Fruit fly (Drosophila melanogaster): ENCODE data around the gene mthl14.

Gene mthl14

DNA sequence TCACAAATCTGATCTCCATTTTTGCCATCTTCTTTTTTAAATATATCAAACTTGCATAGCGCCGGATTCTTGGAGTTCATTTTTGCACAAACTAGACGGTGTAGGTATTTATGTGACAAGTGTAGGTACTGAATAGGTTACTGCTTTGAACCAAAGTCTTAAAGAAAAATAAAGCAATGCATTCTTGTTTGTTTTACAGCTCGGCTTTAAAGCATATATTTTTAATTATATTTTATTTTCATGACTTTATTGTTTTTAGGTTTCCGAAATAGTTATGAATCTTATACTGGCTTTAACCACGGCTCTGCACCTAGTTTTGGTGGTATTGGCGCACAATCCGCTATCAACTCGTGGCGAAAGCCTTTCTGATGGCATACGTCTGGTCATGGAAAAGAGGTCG, 26.0 kb downstream of the mthl14 start, which contains the start of gene CG32845:
Gene CG32845, minus strand, starts transcription at position 101 of the 400 bp plus-strand sequence.
- no peak for TF ChIP-seq CG6808 (GFP tag; optimal IDR thresholded peaks at IDR 0.05)
- TF ChIP-seq cyc (GFP tag; optimal IDR thresholded peaks at IDR 0.05), result no peak
- TF ChIP-seq CG31627 (GFP tag; optimal IDR thresholded peaks at IDR 0.05), result no peak
- TF ChIP-seq CG10631 (GFP tag; optimal IDR thresholded peaks at IDR 0.05), result no peak
- no peak for TF ChIP-seq CG11902 (GFP tag; optimal IDR thresholded peaks at IDR 0.05)
- no peak for TF ChIP-seq vri (GFP tag; optimal IDR thresholded peaks at IDR 0.05)
- TF ChIP-seq CG11762 (GFP tag; optimal IDR thresholded peaks at IDR 0.05; ENCODE audit: insufficient read depth), result no peak
- TF ChIP-seq acj6 (GFP tag; optimal IDR thresholded peaks at IDR 0.05), result no peak
- TF ChIP-seq spab (GFP tag; optimal IDR thresholded peaks at IDR 0.05), result no peak
- no peak for TF ChIP-seq OdsH (GFP tag; optimal IDR thresholded peaks at IDR 0.05)
- TF ChIP-seq Ets21C (GFP tag; optimal IDR thresholded peaks at IDR 0.05), result no peak
- no peak for TF ChIP-seq topi (GFP tag; optimal IDR thresholded peaks at IDR 0.05)

DNA sequence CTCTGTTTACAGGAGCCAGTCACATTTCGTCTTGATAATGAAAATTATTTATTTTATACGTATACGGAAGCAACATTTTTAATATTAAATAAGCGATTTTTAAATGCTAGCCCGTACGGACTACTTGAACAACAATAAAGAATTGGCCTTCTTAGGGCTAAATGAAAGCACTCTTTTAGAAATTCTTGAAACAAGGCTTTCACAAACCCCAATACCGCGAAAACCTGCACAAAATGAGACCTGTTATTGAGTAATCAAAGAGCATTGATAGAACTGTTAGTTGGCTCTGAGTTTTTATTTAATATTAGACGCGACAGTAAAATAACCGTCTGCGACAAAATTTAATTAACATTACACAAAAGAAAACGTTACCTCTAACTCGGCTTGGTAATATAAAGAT, 27.6 kb downstream of the mthl14 start, which contains the start of gene ttm2:
Gene ttm2, plus strand, starts transcription at position 301 of the 400 bp plus-strand sequence.
- TF ChIP-seq Ets96B (tag; optimal IDR thresholded peaks at IDR 0.05) (no peak), Smox (GFP tag; optimal IDR thresholded peaks at IDR 0.05) (no peak), Sox15 (GFP tag; optimal IDR thresholded peaks at IDR 0.05) (no peak), CG1621 (tag; optimal IDR thresholded peaks at IDR 0.05) (no peak), Sox102F (GFP tag; optimal IDR thresholded peaks at IDR 0.05) (no peak), CG6276 (GFP tag; optimal IDR thresholded peaks at IDR 0.05) (no peak), fd59A (GFP tag; optimal IDR thresholded peaks at IDR 0.05) (no peak), CG6163 (GFP tag; IDR thresholded peaks at IDR 0.05) (no peak), Ets21C (GFP tag; optimal IDR thresholded peaks at IDR 0.05) (no peak), CG11294 (GFP tag; IDR thresholded peaks at IDR 0.05) (no peak)

DNA sequence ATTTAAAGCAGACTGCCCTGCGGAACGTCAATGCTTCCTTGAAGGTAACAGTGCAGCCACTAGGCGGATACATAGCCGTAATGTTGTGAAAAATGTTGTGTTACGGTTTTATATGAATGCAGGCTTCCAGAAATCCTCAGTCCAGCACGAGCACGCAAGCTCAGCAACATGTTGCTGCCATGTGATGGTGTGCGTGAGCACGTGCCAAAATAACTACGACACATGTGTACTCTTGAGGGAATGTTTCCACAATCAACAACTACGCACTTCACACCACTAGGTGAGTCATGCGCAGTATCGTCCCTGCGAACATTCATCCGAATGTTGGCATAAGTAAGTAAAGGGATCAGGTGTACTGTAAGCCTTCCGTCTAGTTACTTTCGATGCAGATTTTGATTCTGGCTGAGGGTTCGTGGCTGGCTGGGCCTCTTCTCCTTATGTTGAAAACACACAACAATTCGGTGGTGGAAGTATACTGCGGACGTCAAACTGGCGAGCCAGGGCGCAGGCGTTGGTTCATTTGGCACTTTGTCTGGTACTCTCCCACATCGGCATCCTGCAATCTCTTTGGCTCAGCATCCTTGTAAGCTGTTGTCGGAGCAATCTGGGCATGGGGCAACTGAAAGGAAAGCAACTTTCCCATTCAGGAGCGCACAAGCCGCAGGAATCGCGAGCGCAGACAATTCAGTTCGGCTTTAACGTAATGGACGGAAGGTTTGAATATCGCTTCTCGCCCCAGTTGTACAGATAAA, 29.6 kb downstream of the mthl14 start, which contains the start of gene RhoGEF3:
Gene RhoGEF3, plus strand, starts transcription at position 702 of the 752 bp plus-strand sequence.
- TF ChIP-seq CG3919 (GFP tag; optimal IDR thresholded peaks at IDR 0.05), result no peak
- TF ChIP-seq CG1621 (tag; optimal IDR thresholded peaks at IDR 0.05), result no peak
- no peak for TF ChIP-seq Smox (GFP tag; optimal IDR thresholded peaks at IDR 0.05)
- TF ChIP-seq Hr38 (GFP tag; optimal IDR thresholded peaks at IDR 0.05), result no peak
- no peak for TF ChIP-seq CG9139 (GFP tag; optimal IDR thresholded peaks at IDR 0.05)
- no peak for TF ChIP-seq salr (GFP tag; optimal IDR thresholded peaks at IDR 0.05)
- TF ChIP-seq Eip78C (GFP tag), result no peak
- no peak for TF ChIP-seq lz (GFP tag; optimal IDR thresholded peaks at IDR 0.05)
- TF ChIP-seq Eip75B (GFP tag; optimal IDR thresholded peaks at IDR 0.05), result no peak

DNA sequence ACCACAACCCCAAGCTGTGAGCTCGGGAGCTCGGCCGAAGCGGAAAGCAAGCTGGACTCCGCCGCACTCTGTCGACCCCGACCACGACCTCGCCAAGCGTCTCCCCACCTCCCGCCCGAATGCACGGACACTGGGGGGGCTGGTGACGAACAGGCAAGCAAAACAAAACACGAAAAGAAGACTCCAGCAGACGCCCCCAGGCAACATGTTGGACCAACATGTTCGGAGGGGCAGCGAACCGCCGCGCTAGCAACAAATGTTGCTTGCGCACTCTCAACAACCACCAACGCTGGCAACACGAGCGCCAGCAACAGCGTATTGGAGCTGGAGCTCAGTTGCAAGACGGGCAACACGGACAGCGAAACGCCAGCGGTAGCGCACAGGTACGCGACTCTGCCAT, 35.0 kb downstream of the mthl14 start:
- TF ChIP-seq pdm3 (GFP tag; optimal IDR thresholded peaks at IDR 0.05), result no peak
- peak; percentile 40; the same call in 1 of the 3 replicates for TF ChIP-seq eg (GFP tag; IDR thresholded peaks at IDR 0.05)
- peak; percentile 82 for TF ChIP-seq svp (GFP tag)
- peak; percentile 28; the same call in 1 of the 3 replicates for TF ChIP-seq CG8119 (GFP tag; IDR thresholded peaks at IDR 0.05)
- TF ChIP-seq ss (GFP tag; optimal IDR thresholded peaks at IDR 0.05), result peak in 1 of 2 experiments; percentile 19
- TF ChIP-seq CG6163 (GFP tag; IDR thresholded peaks at IDR 0.05), result peak; percentile 68; the same call in 2 of the 3 replicates
- TF ChIP-seq CG3919 (GFP tag; optimal IDR thresholded peaks at IDR 0.05), result peak; percentile 1
- TF ChIP-seq CG15336 (GFP tag; IDR thresholded peaks at IDR 0.05), result peak; percentile 53; the same call in 1 of the 2 replicates
- TF ChIP-seq CG6854 (GFP tag; optimal IDR thresholded peaks at IDR 0.05), result peak; percentile 45
- TF ChIP-seq CG1621 (tag; optimal IDR thresholded peaks at IDR 0.05), result peak; percentile 77
- no peak for TF ChIP-seq CG11902 (GFP tag; optimal IDR thresholded peaks at IDR 0.05)
- no peak for TF ChIP-seq CG31627 (GFP tag; optimal IDR thresholded peaks at IDR 0.05)
